Fruit fly (Drosophila melanogaster) whole organism, embryonic: ENCODE data around the gene Cad74A.

Experiments used
- Adf1 ChIP-seq: fragments of 200-800 bp; sonication (Bioruptor generic); IDR thresholded peaks from 2 replicates; pipeline ENCODE4 v1.3.6; 2022; ENCODE audit warnings: missing biosample characterization, missing genetic modification characterization
- Atf3 ChIP-seq: fragments of 200-800 bp; sonication (Bioruptor generic); optimal IDR thresholded peaks from 3 replicates; lab custom pipeline; 2016; ENCODE audit warnings: missing biosample characterization, missing genetic modification characterization
- B-H1 ChIP-seq: fragments of 200-800 bp; sonication (Bioruptor generic); IDR thresholded peaks from 3 replicates; pipeline ENCODE4 v1.3.6; 2022; ENCODE audit warnings: missing biosample characterization, missing genetic modification characterization
- Bgb ChIP-seq: fragments of 200-800 bp; sonication (Bioruptor generic); IDR thresholded peaks from 2 replicates; pipeline ENCODE4 v1.3.6; 2022; ENCODE audit warnings: missing biosample characterization, missing genetic modification characterization; ENCODE audit not compliant: partially characterized antibody
- Blimp-1 ChIP-seq: fragments of 200-800 bp; sonication (Bioruptor generic); optimal IDR thresholded peaks from 3 replicates; lab custom pipeline; 2018; ENCODE audit warnings: missing biosample characterization, missing genetic modification characterization, mild to moderate bottlenecking, moderate library complexity, missing genetic modification reagents
- CG10462 ChIP-seq: fragments of 200-800 bp; sonication (Bioruptor generic); optimal IDR thresholded peaks from 2 replicates; lab custom pipeline; 2016; ENCODE audit warnings: missing biosample characterization, missing genetic modification characterization
- CG13296 ChIP-seq: fragments of 200-800 bp; sonication (Bioruptor generic); optimal IDR thresholded peaks from 3 replicates; lab custom pipeline; 2018; ENCODE audit warnings: missing biosample characterization, mild to moderate bottlenecking, missing genetic modification characterization
- CG14667 ChIP-seq: fragments of 200-800 bp; sonication (Bioruptor generic); IDR thresholded peaks from 2 replicates; pipeline ENCODE4 v1.3.6; 2022; ENCODE audit warnings: missing biosample characterization, missing genetic modification characterization
- CG15479 ChIP-seq: fragments of 200-800 bp; sonication (Bioruptor generic); optimal IDR thresholded peaks from 3 replicates; lab custom pipeline; 2019; ENCODE audit warnings: missing biosample characterization, mild to moderate bottlenecking, missing genetic modification characterization, moderate library complexity
- CG15601 ChIP-seq: fragments of 200-800 bp; sonication (Bioruptor generic); optimal IDR thresholded peaks from 3 replicates; lab custom pipeline; 2019; ENCODE audit warnings: missing biosample characterization, mild to moderate bottlenecking, missing genetic modification characterization, moderate library complexity
- CG17829 ChIP-seq: fragments of 200-800 bp; optimal IDR thresholded peaks from 2 replicates; lab custom pipeline; 2019; ENCODE audit warnings: missing biosample characterization, mild to moderate bottlenecking, missing genetic modification characterization, moderate library complexity
- CG2889 ChIP-seq: fragments of 200-800 bp; sonication (Bioruptor generic); IDR thresholded peaks from 3 replicates; pipeline ENCODE4 v1.3.6; 2022; ENCODE audit warnings: missing biosample characterization, missing genetic modification characterization
- CG31224 ChIP-seq: fragments of 200-800 bp; sonication (Bioruptor generic); IDR thresholded peaks from 2 replicates; pipeline ENCODE4 v1.3.6; 2022; ENCODE audit warnings: missing biosample characterization, missing genetic modification characterization
- CG31365 ChIP-seq: fragments of 200-800 bp; sonication (Bioruptor generic); optimal IDR thresholded peaks from 2 replicates; lab custom pipeline; 2018; ENCODE audit warnings: missing biosample characterization, mild to moderate bottlenecking, missing genetic modification characterization
- CG31388 ChIP-seq: fragments of 200-800 bp; sonication (Bioruptor generic); optimal IDR thresholded peaks from 2 replicates; lab custom pipeline; 2016; ENCODE audit warnings: missing biosample characterization, missing genetic modification characterization
- CG32532 ChIP-seq: fragments of 200-800 bp; sonication (Bioruptor generic); IDR thresholded peaks from 2 replicates; pipeline ENCODE4 v1.3.6; 2022; ENCODE audit warnings: missing biosample characterization, missing genetic modification characterization
- CG32767 ChIP-seq: fragments of 200-800 bp; sonication (Bioruptor generic); IDR thresholded peaks from 2 replicates; pipeline ENCODE4 v1.3.6; 2022; ENCODE audit warnings: missing biosample characterization, missing genetic modification characterization
- CG5180 ChIP-seq: fragments of 200-800 bp; sonication (Bioruptor generic); optimal IDR thresholded peaks from 3 replicates; lab custom pipeline; 2017; ENCODE audit warnings: missing biosample characterization, missing genetic modification characterization, mild to moderate bottlenecking, moderate library complexity, missing genetic modification reagents
- CG5953 ChIP-seq: fragments of 200-800 bp; sonication (Bioruptor generic); IDR thresholded peaks from 2 replicates; pipeline ENCODE4 v1.3.6; 2022; ENCODE audit warnings: missing biosample characterization, missing genetic modification characterization
- CG7271 ChIP-seq: fragments of 200-800 bp; sonication (Bioruptor generic); optimal IDR thresholded peaks from 2 replicates; lab custom pipeline; 2018; ENCODE audit warnings: missing biosample characterization, mild to moderate bottlenecking, missing genetic modification characterization, moderate library complexity
- CG7556 ChIP-seq: fragments of 200-800 bp; sonication (Bioruptor generic); optimal IDR thresholded peaks from 2 replicates; lab custom pipeline; 2017; ENCODE audit warnings: missing biosample characterization, mild to moderate bottlenecking, missing genetic modification characterization
- CG7745 ChIP-seq: fragments of 200-800 bp; sonication (Bioruptor generic); optimal IDR thresholded peaks from 2 replicates; lab custom pipeline; 2018; ENCODE audit warnings: missing biosample characterization, mild to moderate bottlenecking, missing genetic modification characterization, moderate library complexity
- CG9437 ChIP-seq: fragments of 200-800 bp; sonication (Bioruptor generic); optimal IDR thresholded peaks from 2 replicates; lab custom pipeline; 2018; ENCODE audit warnings: missing biosample characterization, mild to moderate bottlenecking, missing genetic modification characterization
- CHES-1-like ChIP-seq: fragments of 200-800 bp; sonication (Bioruptor generic); optimal IDR thresholded peaks from 2 replicates; lab custom pipeline; 2016; ENCODE audit warnings: missing biosample characterization, missing genetic modification characterization
- D19A ChIP-seq: fragments of 200-800 bp; optimal IDR thresholded peaks from 3 replicates; lab custom pipeline; 2019; ENCODE audit warnings: missing biosample characterization, mild to moderate bottlenecking, missing genetic modification characterization, moderate library complexity
- Dip3 ChIP-seq: fragments of 200-800 bp; sonication (Bioruptor generic); optimal IDR thresholded peaks from 3 replicates; lab custom pipeline; 2016; ENCODE audit warnings: missing biosample characterization, missing genetic modification characterization
- Hr78 ChIP-seq, 2 experiments: fragments of 200-800 bp in 1 of 2; fragments of >200 bp in 1 of 2; sonication (Bioruptor generic) in 1 of 2; optimal IDR thresholded peaks; 2 replicates each; lab custom pipeline; 2017 to 2019; ENCODE audit warnings: missing biosample characterization in 2 of 2, missing genetic modification characterization in 2 of 2, mild to moderate bottlenecking in 1 of 2, moderate library complexity in 1 of 2
- Max ChIP-seq: fragments of 200-800 bp; sonication (Bioruptor generic); optimal IDR thresholded peaks from 2 replicates; lab custom pipeline; 2016; ENCODE audit warnings: missing biosample characterization, mild to moderate bottlenecking, missing genetic modification characterization
- NC2β ChIP-seq: fragments of 200-800 bp; sonication (Bioruptor generic); optimal IDR thresholded peaks from 2 replicates; lab custom pipeline; 2016; ENCODE audit warnings: missing biosample characterization, missing genetic modification characterization
- NFAT ChIP-seq: fragments of 200-800 bp; sonication (Bioruptor generic); IDR thresholded peaks from 2 replicates; pipeline ENCODE4 v1.3.6; 2022; ENCODE audit warnings: missing biosample characterization, missing genetic modification characterization
- Sry-δ ChIP-seq: fragments of 200-800 bp; sonication (Bioruptor generic); optimal IDR thresholded peaks from 2 replicates; lab custom pipeline; 2016; ENCODE audit warnings: missing biosample characterization, missing genetic modification characterization
- Taf1 ChIP-seq: fragments of 200-800 bp; sonication (Bioruptor generic); IDR thresholded peaks from 2 replicates; pipeline ENCODE4 v1.3.6; 2022; ENCODE audit warnings: missing biosample characterization, missing genetic modification characterization
- bbx ChIP-seq: fragments of 200-800 bp; sonication (Bioruptor generic); IDR thresholded peaks from 2 replicates; pipeline ENCODE4 v1.3.6; 2022; ENCODE audit warnings: missing biosample characterization, missing genetic modification characterization; ENCODE audit not compliant: partially characterized antibody
- bigmax ChIP-seq: fragments of 200-800 bp; sonication (Bioruptor generic); optimal IDR thresholded peaks from 2 replicates; lab custom pipeline; 2018; ENCODE audit warnings: missing biosample characterization, mild to moderate bottlenecking, missing genetic modification characterization
- br ChIP-seq: fragments of >200 bp; optimal IDR thresholded peaks from 2 replicates; lab custom pipeline; 2017
- crp ChIP-seq, 2 experiments: fragments of 200-800 bp; sonication (Bioruptor generic); optimal IDR thresholded peaks; 2 replicates in 1 of 2; 3 replicates in 1 of 2; lab custom pipeline; 2017; ENCODE audit warnings: missing biosample characterization in 2 of 2, missing genetic modification characterization in 2 of 2, mild to moderate bottlenecking in 1 of 2, moderate library complexity in 1 of 2
- dpn ChIP-seq, 2 experiments: fragments of 200-800 bp; sonication (Bioruptor generic); optimal IDR thresholded peaks; 3 replicates each; lab custom pipeline; 2016; ENCODE audit warnings: missing biosample characterization in 2 of 2, missing genetic modification characterization in 2 of 2
- emc ChIP-seq: fragments of 200-800 bp; sonication (Bioruptor generic); optimal IDR thresholded peaks from 2 replicates; lab custom pipeline; 2016; ENCODE audit warnings: missing biosample characterization, missing genetic modification characterization
- gem ChIP-seq: fragments of 200-800 bp; sonication (Bioruptor generic); optimal IDR thresholded peaks from 2 replicates; lab custom pipeline; 2019; ENCODE audit warnings: missing biosample characterization, mild to moderate bottlenecking, missing genetic modification characterization, moderate library complexity
- hth ChIP-seq: fragments of >200 bp; optimal IDR thresholded peaks from 2 replicates; lab custom pipeline; 2017; ENCODE audit warnings: inconsistent platforms
- ind ChIP-seq: fragments of 200-800 bp; sonication (Bioruptor generic); optimal IDR thresholded peaks from 3 replicates; lab custom pipeline; 2016; ENCODE audit warnings: missing biosample characterization, missing genetic modification characterization
- nau ChIP-seq: fragments of 200-800 bp; sonication (Bioruptor generic); optimal IDR thresholded peaks from 3 replicates; lab custom pipeline; 2017; ENCODE audit warnings: missing biosample characterization, mild to moderate bottlenecking, missing genetic modification characterization, missing genetic modification reagents
- nom ChIP-seq: fragments of 200-800 bp; sonication (Bioruptor generic); optimal IDR thresholded peaks from 2 replicates; lab custom pipeline; 2017; ENCODE audit warnings: missing biosample characterization, missing genetic modification characterization, mild to moderate bottlenecking, moderate library complexity, missing genetic modification reagents
- otp ChIP-seq: fragments of 200-800 bp; sonication (Bioruptor generic); IDR thresholded peaks from 3 replicates; pipeline ENCODE4, ENCODE4 v1.3.6; 2022; ENCODE audit warnings: missing biosample characterization, missing genetic modification characterization
- pb ChIP-seq: fragments of 200-800 bp; sonication (Bioruptor generic); optimal IDR thresholded peaks from 3 replicates; lab custom pipeline; 2016; ENCODE audit warnings: missing biosample characterization, missing genetic modification characterization
- pzg ChIP-seq: fragments of 200-800 bp; sonication (Bioruptor generic); optimal IDR thresholded peaks from 3 replicates; lab custom pipeline; 2018; ENCODE audit warnings: missing biosample characterization, mild to moderate bottlenecking, missing genetic modification characterization, moderate library complexity
- sens ChIP-seq: fragments of 200-800 bp; sonication (Bioruptor generic); peaks from one replicate; lab custom pipeline; 2016; ENCODE audit warnings: missing biosample characterization, missing genetic modification characterization
- tup ChIP-seq: fragments of 200-800 bp; sonication (Bioruptor generic); optimal IDR thresholded peaks from 2 replicates; lab custom pipeline; 2016; ENCODE audit warnings: missing biosample characterization, mild to moderate bottlenecking, missing genetic modification characterization, moderate library complexity
- twi ChIP-seq: fragments of 200-800 bp; optimal IDR thresholded peaks from 2 replicates; lab custom pipeline; 2019; ENCODE audit warnings: missing biosample characterization, mild to moderate bottlenecking, missing genetic modification characterization, moderate library complexity
- usp ChIP-seq: fragments of >200 bp; optimal IDR thresholded peaks from 2 replicates; lab custom pipeline; 2017; ENCODE audit warnings: missing biosample characterization, missing genetic modification characterization

Cad74A gene

DNA sequence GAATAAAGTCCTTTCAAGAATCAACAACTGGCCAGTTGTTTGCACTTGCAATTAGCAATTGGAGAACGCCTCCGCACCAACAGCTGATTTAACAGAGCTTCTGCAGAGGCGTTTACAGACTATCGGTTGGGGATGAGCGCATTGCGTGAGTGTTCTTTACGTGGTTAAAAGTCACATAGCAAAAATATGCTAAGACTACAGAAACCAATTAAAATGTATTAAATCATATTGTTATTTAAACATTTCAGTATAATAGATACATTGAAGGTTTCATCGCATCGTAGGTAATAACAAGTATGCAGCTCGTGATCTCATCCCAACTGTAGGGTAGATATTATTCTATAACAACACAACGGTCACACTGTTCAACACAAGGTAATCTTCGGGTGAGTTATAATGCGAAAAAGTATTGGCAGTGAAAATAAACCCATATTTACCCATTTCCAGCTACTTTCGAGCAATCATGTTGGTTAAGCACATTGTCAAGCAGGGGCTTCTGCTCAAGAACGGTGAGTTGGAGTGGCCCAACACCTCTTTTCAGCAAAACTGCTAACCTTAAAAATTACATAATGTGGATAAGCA lies 45.9 kb upstream of the Cad74A start, which contains the start of the genes Sec3 and COX7B:
TSS of gene Sec3 (minus strand) at position 86 of the 582 bp plus-strand sequence.
TSS of gene COX7B (plus strand) at position 346 of the 582 bp plus-strand sequence.
- TF ChIP-seq CG7745 (tag; lab: Kevin White, UChicago) (no peak), CG31365 (tag; lab: Kevin White, UChicago) (no peak), hth (lab: Kevin White, UChicago) (no peak), dpn (GFP tag; optimal IDR thresholded peaks at IDR 0.05; lab: Kevin White, UChicago) (peak; percentile 72 to 78), Atf3 (peak; percentile 66), CG7271 (no peak), gem (peak; percentile 75), Hr78 (GFP tag; optimal IDR thresholded peaks at IDR 0.05; lab: Kevin White, UChicago) (no peak), CHES-1-like (GFP tag; lab: Kevin White, UChicago) (peak; percentile 38), D19A (tag; lab: Kevin White, UChicago) (peak; percentile 60), twi (peak; percentile 68), CG9437 (GFP tag; lab: Kevin White, UChicago) (peak; percentile 84), Blimp-1 (GFP tag; lab: Kevin White, UChicago) (peak; percentile 39), br (lab: Kevin White, UChicago) (no peak), NC2β (peak; percentile 65), CG5180 (GFP tag; lab: Kevin White, UChicago) (no peak), CG7556 (GFP tag; lab: Kevin White, UChicago) (peak; percentile 33), sens (peak; percentile 88), Max (peak; percentile 76), crp (GFP tag; optimal IDR thresholded peaks at IDR 0.05; lab: Kevin White, UChicago) (peak; percentile 51 to 95), CG31388 (GFP tag; lab: Kevin White, UChicago) (no peak), Adf1 (GFP tag; lab: Robert Waterston, UW) (no peak), bigmax (GFP tag; lab: Kevin White, UChicago) (peak; percentile 20), NFAT (GFP tag; lab: Robert Waterston, UW) (peak; percentile 71), Sry-δ (GFP tag; lab: Kevin White, UChicago) (peak; percentile 88), CG10462 (GFP tag; lab: Kevin White, UChicago) (no peak), B-H1 (GFP tag; lab: Robert Waterston, UW) (no peak), bbx (GFP tag; lab: Robert Waterston, UW) (peak; percentile 87), usp (GFP tag; lab: Kevin White, UChicago) (no peak), otp (GFP tag; lab: Robert Waterston, UW) (peak; percentile 56; the same call in 1 of the 3 replicates), CG32532 (GFP tag; lab: Robert Waterston, UW) (peak; percentile 71), CG5953 (GFP tag; lab: Robert Waterston, UW) (no peak), nau (GFP tag; lab: Kevin White, UChicago) (peak; percentile 27), ind (GFP tag; lab: Kevin White, UChicago) (peak; percentile 66), CG17829 (tag; lab: Kevin White, UChicago) (peak; percentile 79), Taf1 (peak; percentile 57; the same call in 1 of the 2 replicates), emc (GFP tag; lab: Kevin White, UChicago) (peak; percentile 5), Dip3 (peak; percentile 43), CG15479 (GFP tag; lab: Kevin White, UChicago) (no peak), tup (GFP tag; lab: Kevin White, UChicago) (peak; percentile 19), CG14667 (GFP tag; lab: Robert Waterston, UW) (no peak), CG31224 (0 out of 2 replicates have a peak, but pooled peaks have one; percentile 6), CG32767 (GFP tag; lab: Robert Waterston, UW) (no peak), pzg (GFP tag; lab: Kevin White, UChicago) (peak; percentile 87), nom (GFP tag; lab: Kevin White, UChicago) (peak; percentile 15), CG2889 (GFP tag; lab: Robert Waterston, UW) (no peak), CG13296 (peak; percentile 55), pb (GFP tag; lab: Kevin White, UChicago) (no peak), Bgb (GFP tag; lab: Robert Waterston, UW) (peak; percentile 89), CG15601 (tag; lab: Kevin White, UChicago) (peak; percentile 68)
